Worm (Caenorhabditis elegans) whole organism, L1 larva: ENCODE measurements around the gene C06B8.7.

Experiments
- C04F5.9 ChIP-seq: sonication (generic microtip); optimal IDR thresholded peaks from 2 replicates; lab custom pipeline; 2016; ENCODE audit warnings: missing genetic modification characterization, missing compliant biosample characterization
- C34B4.2 ChIP-seq: sonication (generic microtip); optimal IDR thresholded peaks from 2 replicates; lab custom pipeline; 2017; ENCODE audit warnings: mild to moderate bottlenecking, missing genetic modification characterization, missing compliant biosample characterization
- ceh-63 ChIP-seq: fragments of 200-800 bp; sonication (Bioruptor generic); optimal IDR thresholded peaks from 2 replicates; lab custom pipeline; 2018; ENCODE audit warnings: mild to moderate bottlenecking, missing genetic modification characterization, missing compliant biosample characterization
- ceh-88 ChIP-seq: fragments of 200-800 bp; sonication (Bioruptor generic); IDR thresholded peaks from 2 replicates; pipeline ENCODE4 v1.3.6; 2022; ENCODE audit warnings: missing genetic modification characterization, missing compliant biosample characterization
- ceh-90 ChIP-seq: sonication (generic microtip); optimal IDR thresholded peaks from 2 replicates; lab custom pipeline; 2016; ENCODE audit warnings: missing genetic modification characterization, missing compliant biosample characterization
- dpl-1 ChIP-seq, 3 experiments: fragments of 150-350 bp in 2 of 3; sonication (generic microtip) in 1 of 3; optimal IDR thresholded peaks; 2 replicates each; lab custom pipeline; 2014 to 2017; ENCODE audit warnings: missing biosample characterization in 3 of 3, missing genetic modification characterization in 3 of 3, missing genetic modification reagents in 3 of 3
- egl-27 ChIP-seq, 2 experiments: fragments of 150-350 bp in 1 of 2; sonication (generic microtip); optimal IDR thresholded peaks; 3 replicates each; lab custom pipeline; 2017 to 2018; ENCODE audit warnings: missing biosample characterization in 2 of 2, missing genetic modification characterization in 2 of 2, missing genetic modification reagents in 2 of 2
- elt-2 ChIP-seq: sonication (generic microtip); optimal IDR thresholded peaks from 2 replicates; lab custom pipeline; 2016; ENCODE audit warnings: missing genetic modification characterization, mild to moderate bottlenecking, inconsistent platforms, missing compliant biosample characterization, missing genetic modification reagents
- elt-3 ChIP-seq, 6 experiments: fragments of 150-350 bp in 1 of 6; sonication (generic microtip); optimal IDR thresholded peaks; 2 replicates each; lab custom pipeline; 2017 to 2018; ENCODE audit warnings: missing biosample characterization in 6 of 6, missing genetic modification characterization in 6 of 6, inconsistent platforms in 1 of 6
- fkh-10 ChIP-seq: sonication (generic microtip); optimal IDR thresholded peaks from 2 replicates; lab custom pipeline; 2017; ENCODE audit warnings: missing biosample characterization, missing genetic modification reagents, missing genetic modification characterization
- fkh-4 ChIP-seq: sonication (generic microtip); optimal IDR thresholded peaks from 2 replicates; lab custom pipeline; 2016; ENCODE audit warnings: missing compliant biosample characterization, missing genetic modification characterization, borderline replicate concordance
- fos-1 ChIP-seq: fragments of 150-350 bp; optimal IDR thresholded peaks from 2 replicates; lab custom pipeline; 2014; ENCODE audit warnings: missing biosample characterization, missing genetic modification characterization
- grh-1 ChIP-seq: fragments of 200-800 bp; sonication (Bioruptor generic); IDR thresholded peaks from 2 replicates; pipeline ENCODE4 v1.3.6; 2022; ENCODE audit warnings: missing genetic modification reagents, missing genetic modification characterization, missing compliant biosample characterization
- hlh-17 ChIP-seq: fragments of 200-800 bp; sonication (Bioruptor generic); optimal IDR thresholded peaks from 2 replicates; lab custom pipeline; 2018; ENCODE audit warnings: missing genetic modification characterization, mild to moderate bottlenecking, missing compliant biosample characterization, moderate library complexity, borderline replicate concordance
- hpl-2 ChIP-seq: fragments of 150-350 bp; optimal IDR thresholded peaks from 2 replicates; lab custom pipeline; 2014; ENCODE audit warnings: missing biosample characterization, missing genetic modification reagents, missing genetic modification characterization
- irx-1 ChIP-seq: sonication (generic microtip); optimal IDR thresholded peaks from 2 replicates; lab custom pipeline; 2016; ENCODE audit warnings: missing genetic modification characterization, missing compliant biosample characterization
- isw-1 ChIP-seq: fragments of 200-800 bp; sonication (Bioruptor generic); IDR thresholded peaks from 2 replicates; pipeline ENCODE4 v1.3.6; 2022; ENCODE audit warnings: missing genetic modification characterization, missing compliant biosample characterization
- jun-1 ChIP-seq: fragments of 150-350 bp; optimal IDR thresholded peaks from 2 replicates; lab custom pipeline; 2014; ENCODE audit warnings: missing biosample characterization, missing genetic modification reagents, missing genetic modification characterization
- lin-13 ChIP-seq: fragments of 150-350 bp; optimal IDR thresholded peaks from 2 replicates; lab custom pipeline; 2014; ENCODE audit warnings: missing biosample characterization, missing genetic modification reagents, missing genetic modification characterization
- lin-14 ChIP-seq: fragments of 200-800 bp; sonication (Bioruptor generic); optimal IDR thresholded peaks from 2 replicates; lab custom pipeline; 2018; ENCODE audit warnings: mild to moderate bottlenecking, missing genetic modification characterization, moderate library complexity, missing compliant biosample characterization
- lin-35 ChIP-seq, 2 experiments: fragments of 150-350 bp; optimal IDR thresholded peaks; 2 replicates each; lab custom pipeline; 2014; ENCODE audit warnings: missing biosample characterization in 2 of 2, missing genetic modification characterization in 2 of 2, missing genetic modification reagents in 2 of 2
- mef-2 ChIP-seq: fragments of 150-350 bp; optimal IDR thresholded peaks from 2 replicates; lab custom pipeline; 2014; ENCODE audit warnings: missing biosample characterization, missing genetic modification characterization
- mep-1 ChIP-seq: fragments of 150-350 bp; optimal IDR thresholded peaks from 2 replicates; lab custom pipeline; 2014; ENCODE audit warnings: missing biosample characterization, missing genetic modification characterization
- nhr-20 ChIP-seq: sonication (generic microtip); optimal IDR thresholded peaks from 2 replicates; lab custom pipeline; 2016; ENCODE audit warnings: mild to moderate bottlenecking, missing genetic modification characterization, missing compliant biosample characterization
- nhr-28 ChIP-seq: fragments of 150-350 bp; optimal IDR thresholded peaks from 2 replicates; lab custom pipeline; 2014; ENCODE audit warnings: missing biosample characterization, missing genetic modification characterization
- nhr-71 ChIP-seq: sonication (generic microtip); optimal IDR thresholded peaks from 2 replicates; lab custom pipeline; 2016; ENCODE audit warnings: mild to moderate bottlenecking, missing genetic modification characterization, moderate library complexity, missing compliant biosample characterization
- nhr-77 ChIP-seq: fragments of 150-350 bp; optimal IDR thresholded peaks from 2 replicates; lab custom pipeline; 2014; ENCODE audit warnings: missing biosample characterization, missing genetic modification characterization
- nhr-84 ChIP-seq: sonication (generic microtip); optimal IDR thresholded peaks from 2 replicates; lab custom pipeline; 2017; ENCODE audit warnings: missing biosample characterization, missing genetic modification characterization
- nhr-85 ChIP-seq: sonication (generic microtip); peaks from one replicate; lab custom pipeline; 2016; ENCODE audit warnings: missing genetic modification characterization, inconsistent platforms, missing compliant biosample characterization
- pax-3 ChIP-seq: fragments of 200-800 bp; sonication (Bioruptor generic); optimal IDR thresholded peaks from 2 replicates; lab custom pipeline; 2018; ENCODE audit warnings: mild to moderate bottlenecking, missing genetic modification characterization, moderate library complexity, missing compliant biosample characterization
- pqm-1 ChIP-seq: sonication (generic microtip); optimal IDR thresholded peaks from 3 replicates; lab custom pipeline; 2017; ENCODE audit warnings: missing biosample characterization, missing genetic modification characterization
- skn-1 ChIP-seq: fragments of 150-350 bp; optimal IDR thresholded peaks from 2 replicates; lab custom pipeline; 2014; ENCODE audit warnings: missing biosample characterization, missing genetic modification characterization
- snpc-4 ChIP-seq: fragments of 150-350 bp; optimal IDR thresholded peaks from 2 replicates; lab custom pipeline; 2014; ENCODE audit warnings: missing biosample characterization, missing genetic modification characterization
- snu-23 ChIP-seq: sonication (generic microtip); optimal IDR thresholded peaks from 2 replicates; lab custom pipeline; 2016; ENCODE audit warnings: missing genetic modification characterization, missing compliant biosample characterization
- sptf-1 ChIP-seq: fragments of 150-350 bp; optimal IDR thresholded peaks from 2 replicates; lab custom pipeline; 2014; ENCODE audit warnings: missing biosample characterization, missing genetic modification characterization
- sup-37 ChIP-seq: fragments of 200-800 bp; sonication (Bioruptor generic); optimal IDR thresholded peaks from 2 replicates; lab custom pipeline; 2018; ENCODE audit warnings: mild to moderate bottlenecking, missing genetic modification characterization, missing compliant biosample characterization
- swsn-7 ChIP-seq: sonication (generic microtip); optimal IDR thresholded peaks from 2 replicates; lab custom pipeline; 2016; ENCODE audit warnings: missing genetic modification characterization, missing compliant biosample characterization
- unc-130 ChIP-seq: fragments of 150-350 bp; optimal IDR thresholded peaks from 2 replicates; lab custom pipeline; 2017; ENCODE audit warnings: missing biosample characterization, missing genetic modification characterization, inconsistent platforms
- unc-86 ChIP-seq: sonication (generic microtip); optimal IDR thresholded peaks from 2 replicates; lab custom pipeline; 2016; ENCODE audit warnings: missing genetic modification characterization, missing compliant biosample characterization
- unc-98 ChIP-seq: fragments of 200-800 bp; sonication (Bioruptor generic); IDR thresholded peaks from 2 replicates; pipeline ENCODE4 v1.3.6; 2022; ENCODE audit warnings: missing genetic modification characterization, missing compliant biosample characterization
- xbp-1 ChIP-seq: sonication (generic microtip); optimal IDR thresholded peaks from 2 replicates; lab custom pipeline; 2016; ENCODE audit warnings: missing genetic modification characterization, missing compliant biosample characterization
- zag-1 ChIP-seq: fragments of 150-350 bp; optimal IDR thresholded peaks from 2 replicates; lab custom pipeline; 2014; ENCODE audit warnings: missing biosample characterization, missing genetic modification characterization
- zip-4 ChIP-seq: fragments of 200-800 bp; sonication (Bioruptor generic); optimal IDR thresholded peaks from 2 replicates; lab custom pipeline; 2018; ENCODE audit warnings: mild to moderate bottlenecking, missing genetic modification characterization, moderate library complexity, missing compliant biosample characterization
- ztf-4 ChIP-seq: fragments of 150-350 bp; optimal IDR thresholded peaks from 2 replicates; lab custom pipeline; 2014; ENCODE audit warnings: missing biosample characterization, missing genetic modification characterization

The C06B8.7 gene

ce11 chrV:15465032-15465727 is 33.4 kb upstream of the C06B8.7 start, which contains the start of gene pqn-71 (continued):
- TF ChIP-seq xbp-1 (tag; lab: Kevin White, UChicago) (peak; percentile 65), elt-3 (tag; optimal IDR thresholded peaks at IDR 0.05; lab: Kevin White, UChicago) (peak in 2 of 6 experiments; percentile 45 to 72), grh-1 (GFP tag; lab: Robert Waterston, UW) (peak; percentile 34; the same call in 1 of the 2 replicates), hlh-17 (no peak), nhr-20 (tag; lab: Kevin White, UChicago) (peak; percentile 85), nhr-71 (tag; lab: Kevin White, UChicago) (peak; percentile 89), ceh-88 (0 out of 2 replicates have a peak, but pooled peaks have one; percentile 43), sptf-1 (tag; lab: Kevin White, UChicago) (no peak), pax-3 (tag; lab: Kevin White, UChicago) (peak; percentile 64), lin-13 (GFP tag; lab: Kevin White, UChicago) (peak; percentile 54), snpc-4 (tag; lab: Kevin White, UChicago) (peak; percentile 55), jun-1 (tag; lab: Kevin White, UChicago) (peak; percentile 83), nhr-84 (tag; lab: Kevin White, UChicago) (no peak), fkh-10 (GFP tag; lab: Kevin White, UChicago) (no peak), irx-1 (tag; lab: Kevin White, UChicago) (peak; percentile 74), lin-14 (GFP tag; lab: Kevin White, UChicago) (peak; percentile 77), zip-4 (GFP tag; lab: Kevin White, UChicago) (peak; percentile 33), pqm-1 (no peak), ztf-4 (tag; lab: Kevin White, UChicago) (no peak), swsn-7 (tag; lab: Kevin White, UChicago) (peak; percentile 78), nhr-77 (peak; percentile 86), C04F5.9 (tag; lab: Kevin White, UChicago) (peak; percentile 37), skn-1 (tag; lab: Kevin White, UChicago) (peak; percentile 49), unc-130 (no peak), isw-1 (peak; percentile 27), nhr-28 (tag; lab: Kevin White, UChicago) (no peak), unc-86 (peak; percentile 42), ceh-63 (GFP tag; lab: Kevin White, UChicago) (no peak), ceh-90 (peak; percentile 25), egl-27 (tag; optimal IDR thresholded peaks at IDR 0.05; lab: Kevin White, UChicago) (no peak), fos-1 (peak; percentile 47), sup-37 (GFP tag; lab: Kevin White, UChicago) (peak; percentile 41), mef-2 (no peak), elt-2 (tag; lab: Kevin White, UChicago) (peak; percentile 83), hpl-2 (peak; percentile 79), C34B4.2 (tag; lab: Kevin White, UChicago) (no peak), unc-98 (GFP tag; lab: Robert Waterston, UW) (0 out of 2 replicates have a peak, but pooled peaks have one; percentile 25), zag-1 (tag; lab: Kevin White, UChicago) (no peak), lin-35 (GFP tag; optimal IDR thresholded peaks at IDR 0.05; lab: Kevin White, UChicago) (peak; percentile 42 to 75), dpl-1 (GFP tag; optimal IDR thresholded peaks at IDR 0.05; lab: Kevin White, UChicago) (peak; percentile 39 to 58 (median 48)), fkh-4 (tag; lab: Kevin White, UChicago) (no peak)

- TF ChIP-seq mep-1 (tag; lab: Kevin White, UChicago) (no peak), nhr-85 (tag; lab: Kevin White, UChicago) (peak; percentile 44), snu-23 (no peak), unc-86 (no peak)
These were observed 32.5 kb upstream of the C06B8.7 start for ce11 chrV:15466017-15466416.
